Worm (Caenorhabditis elegans) whole organism, mixed stage, embryonic: ENCODE data around the gene sri-1.

Source experiments
- drap-1 ChIP-seq: fragments of 200-800 bp; sonication (Bioruptor generic); optimal IDR thresholded peaks from 3 replicates; lab custom pipeline; 2018; ENCODE audit warnings: mild to moderate bottlenecking, missing genetic modification characterization, missing compliant biosample characterization
- elt-1 ChIP-seq: sonication (generic microtip); optimal IDR thresholded peaks from 2 replicates; lab custom pipeline; 2017; ENCODE audit warnings: missing genetic modification characterization, mild to moderate bottlenecking, missing compliant biosample characterization, antibody characterized with exemption, moderate library complexity, borderline replicate concordance; ENCODE audit not compliant: insufficient read depth
- hlh-1 ChIP-seq: fragments of 150-350 bp; optimal IDR thresholded peaks from 2 replicates; lab custom pipeline; 2014; ENCODE audit warnings: missing biosample characterization, missing genetic modification reagents, missing genetic modification characterization
- lin-13 ChIP-seq: fragments of 150-350 bp; optimal IDR thresholded peaks from 2 replicates; lab custom pipeline; 2014; ENCODE audit warnings: missing biosample characterization, missing genetic modification characterization
- mab-5 ChIP-seq: fragments of 150-350 bp; optimal IDR thresholded peaks from 2 replicates; lab custom pipeline; 2014; ENCODE audit warnings: missing biosample characterization, missing genetic modification characterization
- unc-39 ChIP-seq: fragments of 150-350 bp; optimal IDR thresholded peaks from 2 replicates; lab custom pipeline; 2014; ENCODE audit warnings: missing biosample characterization, missing genetic modification characterization
- unc-62 ChIP-seq: fragments of 150-350 bp; optimal IDR thresholded peaks from 2 replicates; lab custom pipeline; 2014; ENCODE audit warnings: missing biosample characterization, missing genetic modification reagents, missing genetic modification characterization

ce11 chrV:15943125-15943524 lies 24.3 kb downstream of the sri-1 start, which contains the start of gene srw-53:
- TF ChIP-seq hlh-1 (tag; lab: Kevin White, UChicago), result no peak
- TF ChIP-seq unc-62 (GFP tag; lab: Kevin White, UChicago), result no peak
- no peak for TF ChIP-seq lin-13 (tag; lab: Kevin White, UChicago)
- TF ChIP-seq mab-5 (tag; lab: Kevin White, UChicago), result no peak
- TF ChIP-seq unc-39 (tag; lab: Kevin White, UChicago), result no peak
- TF ChIP-seq drap-1, result no peak
- no peak for TF ChIP-seq elt-1 (tag; lab: Kevin White, UChicago)
